Fruit fly (Drosophila melanogaster): ENCODE results near the gene beg.

The beg gene

dm6 chr3L:17003251-17004171, 32.0 kb upstream of the beg start (continued):
- no peak for TF ChIP-seq kni (GFP tag; optimal IDR thresholded peaks at IDR 0.05)
- TF ChIP-seq fd64A (GFP tag; optimal IDR thresholded peaks at IDR 0.05) = peak; percentile 28
- 0 out of 3 replicates have a peak, but pooled peaks have one; percentile 28 for TF ChIP-seq H15 (GFP tag; IDR thresholded peaks at IDR 0.05)
- peak; percentile 74 for TF ChIP-seq Dbx (GFP tag; IDR thresholded peaks at IDR 0.05)
- no peak for TF ChIP-seq PHDP (tag; optimal IDR thresholded peaks at IDR 0.05)
- peak; percentile 42 for TF ChIP-seq CG10147 (GFP tag; optimal IDR thresholded peaks at IDR 0.05)
- no peak for TF ChIP-seq zfh2 (GFP tag; optimal IDR thresholded peaks at IDR 0.05)
- peak; percentile 95 for TF ChIP-seq cwo (GFP tag; optimal IDR thresholded peaks at IDR 0.05)
- TF ChIP-seq CG6175 (GFP tag; IDR thresholded peaks at IDR 0.05) = peak; percentile 28; the same call in 1 of the 3 replicates
- peak; percentile 18 for TF ChIP-seq CG15514 (GFP tag; optimal IDR thresholded peaks at IDR 0.05)
- TF ChIP-seq CG17802 (tag; optimal IDR thresholded peaks at IDR 0.05) = no peak
- TF ChIP-seq CG2199 (GFP tag; IDR thresholded peaks at IDR 0.05) = 0 out of 3 replicates have a peak, but pooled peaks have one; percentile 14
- TF ChIP-seq CHES-1-like (GFP tag; optimal IDR thresholded peaks at IDR 0.05) = no peak
- TF ChIP-seq CG12769 (tag; optimal IDR thresholded peaks at IDR 0.05) = peak; percentile 77
- no peak for TF ChIP-seq CG7357 (GFP tag; IDR thresholded peaks at IDR 0.05)
- TF ChIP-seq vnd (GFP tag; IDR thresholded peaks at IDR 0.05; ENCODE audit: partially characterized antibody) = peak; percentile 69; the same call in 2 of the 3 replicates
- TF ChIP-seq da (GFP tag; optimal IDR thresholded peaks at IDR 0.05) = no peak
- no peak for TF ChIP-seq jigr1 (GFP tag; IDR thresholded peaks at IDR 0.05)
- no peak for TF ChIP-seq CG13775 (GFP tag; optimal IDR thresholded peaks at IDR 0.05)
- peak; percentile 58 for TF ChIP-seq Hmr (GFP tag; optimal IDR thresholded peaks at IDR 0.05)
- peak; percentile 33; the same call in 2 of the 3 replicates for TF ChIP-seq CG11695 (GFP tag; IDR thresholded peaks at IDR 0.05)
- no peak for TF ChIP-seq CG1602 (GFP tag; optimal IDR thresholded peaks at IDR 0.05)
- TF ChIP-seq grau (tag; optimal IDR thresholded peaks at IDR 0.05) = peak; percentile 14
- TF ChIP-seq sug (tag; optimal IDR thresholded peaks at IDR 0.05) = peak; percentile 86
- TF ChIP-seq CG12744 (GFP tag; optimal IDR thresholded peaks at IDR 0.05) = no peak
- peak; percentile 48 for TF ChIP-seq CG13296 (GFP tag; optimal IDR thresholded peaks at IDR 0.05)
- peak in 1 of 2 experiments; percentile 21 for TF ChIP-seq Trl (optimal IDR thresholded peaks at IDR 0.05)
- TF ChIP-seq Trl (GFP tag; optimal IDR thresholded peaks at IDR 0.05) = no peak
- peak; percentile 95 for TF ChIP-seq CG10543 (GFP tag; optimal IDR thresholded peaks at IDR 0.05)
- TF ChIP-seq Rfx (GFP tag; IDR thresholded peaks at IDR 0.05) = peak; percentile 41; the same call in 1 of the 2 replicates
- no peak for TF ChIP-seq psq (GFP tag; optimal IDR thresholded peaks at IDR 0.05)
- peak; percentile 48 for TF ChIP-seq nau (GFP tag; optimal IDR thresholded peaks at IDR 0.05)
- TF ChIP-seq CG6683 (GFP tag; optimal IDR thresholded peaks at IDR 0.05) = peak; percentile 7
- TF ChIP-seq cg (GFP tag; optimal IDR thresholded peaks at IDR 0.05) = peak; percentile 13
- peak; percentile 69 for TF ChIP-seq CG34376 (GFP tag; optimal IDR thresholded peaks at IDR 0.05)
- TF ChIP-seq mirr (GFP tag; optimal IDR thresholded peaks at IDR 0.05) = peak; percentile 84
- TF ChIP-seq gem (tag; optimal IDR thresholded peaks at IDR 0.05) = peak; percentile 16
- peak; percentile 62 for TF ChIP-seq abd-A (tag; optimal IDR thresholded peaks at IDR 0.05)
- no peak for TF ChIP-seq CG5180 (GFP tag; optimal IDR thresholded peaks at IDR 0.05)
- peak; percentile 68 for TF ChIP-seq CG6765 (GFP tag; optimal IDR thresholded peaks at IDR 0.05)
- no peak for TF ChIP-seq Usf (GFP tag; optimal IDR thresholded peaks at IDR 0.05)
- TF ChIP-seq Blimp-1 (GFP tag; optimal IDR thresholded peaks at IDR 0.05) = peak; percentile 7
- no peak for TF ChIP-seq CG15479 (GFP tag; optimal IDR thresholded peaks at IDR 0.05)
- TF ChIP-seq CG11560 (tag; IDR thresholded peaks at IDR 0.05) = no peak
- TF ChIP-seq CG9437 (GFP tag; optimal IDR thresholded peaks at IDR 0.05) = no peak
- no peak for TF ChIP-seq Ravus (GFP tag; IDR thresholded peaks at IDR 0.05)
- peak; percentile 31; the same call in 1 of the 2 replicates for TF ChIP-seq Adf1 (GFP tag; IDR thresholded peaks at IDR 0.05)

All from whole organism, embryonic.